Worm (Caenorhabditis elegans) whole organism, L4 larva: ENCODE data around the gene srw-95.

Experiments
- T26A8.4 ChIP-seq: fragments of 200-800 bp; sonication (Bioruptor generic); IDR thresholded peaks from 2 replicates; pipeline ENCODE4 v1.3.6; 2022; ENCODE audit warnings: missing genetic modification characterization, missing compliant biosample characterization
- daf-19 ChIP-seq: fragments of 200-800 bp; sonication (Bioruptor generic); conservative IDR thresholded peaks from 2 replicates; pipeline ENCODE4 v1.3.6; 2022; ENCODE audit warnings: missing genetic modification characterization, missing compliant biosample characterization
- duxl-1 ChIP-seq: sonication (generic microtip); optimal IDR thresholded peaks from 2 replicates; lab custom pipeline; 2016; ENCODE audit warnings: mild to moderate bottlenecking, missing genetic modification characterization, moderate library complexity, missing compliant biosample characterization; ENCODE audit not compliant: poor library complexity
- egl-27 ChIP-seq: sonication (generic microtip); optimal IDR thresholded peaks from 3 replicates; lab custom pipeline; 2017; ENCODE audit warnings: missing biosample characterization, missing genetic modification reagents, missing genetic modification characterization
- fos-1 ChIP-seq: fragments of 150-350 bp; optimal IDR thresholded peaks from 2 replicates; lab custom pipeline; 2014; ENCODE audit warnings: missing biosample characterization, missing genetic modification characterization
- lin-13 ChIP-seq: fragments of 150-350 bp; optimal IDR thresholded peaks from 2 replicates; lab custom pipeline; 2014; ENCODE audit warnings: missing biosample characterization, missing genetic modification reagents, missing genetic modification characterization
- lin-39 ChIP-seq: fragments of 150-350 bp; optimal IDR thresholded peaks from 2 replicates; lab custom pipeline; 2014; ENCODE audit warnings: missing biosample characterization, missing genetic modification reagents, missing genetic modification characterization
- mdl-1 ChIP-seq, 2 experiments: fragments of 150-350 bp in 1 of 2; sonication (generic microtip) in 1 of 2; optimal IDR thresholded peaks; 2 replicates each; lab custom pipeline; 2014 to 2017; ENCODE audit warnings: missing biosample characterization in 2 of 2, missing genetic modification characterization in 2 of 2
- nhr-102 ChIP-seq: sonication (generic microtip); optimal IDR thresholded peaks from 2 replicates; lab custom pipeline; 2016; ENCODE audit warnings: mild to moderate bottlenecking, missing genetic modification characterization, moderate library complexity, missing compliant biosample characterization
- nhr-11 ChIP-seq: fragments of 150-350 bp; optimal IDR thresholded peaks from 2 replicates; lab custom pipeline; 2014; ENCODE audit warnings: missing biosample characterization, missing genetic modification characterization
- sdz-12 ChIP-seq: fragments of 200-800 bp; sonication (Bioruptor generic); optimal IDR thresholded peaks from 2 replicates; lab custom pipeline; 2018; ENCODE audit warnings: mild to moderate bottlenecking, missing genetic modification characterization, missing compliant biosample characterization
- skn-1 ChIP-seq: fragments of 150-350 bp; optimal IDR thresholded peaks from 2 replicates; lab custom pipeline; 2014; ENCODE audit warnings: missing biosample characterization, missing genetic modification characterization

The srw-95 gene

ce11 chrIV:4858573-4858972 is 46.7 kb downstream of the srw-95 start, which contains the start of gene Y17G9A.3:
Gene Y17G9A.3 (minus strand): TSS chrIV:4858673.
- TF ChIP-seq duxl-1 (tag; lab: Kevin White, UChicago) (no peak), lin-13 (GFP tag; lab: Kevin White, UChicago) (no peak), daf-19 (GFP tag; lab: Robert Waterston, UW) (no peak), nhr-11 (tag; lab: Kevin White, UChicago) (no peak), fos-1 (tag; lab: Kevin White, UChicago) (no peak), nhr-102 (tag; lab: Kevin White, UChicago) (no peak), sdz-12 (GFP tag; lab: Kevin White, UChicago) (no peak), lin-39 (tag; lab: Kevin White, UChicago) (no peak), egl-27 (tag; lab: Kevin White, UChicago) (no peak), mdl-1 (tag; optimal IDR thresholded peaks at IDR 0.05; lab: Kevin White, UChicago) (no peak), skn-1 (tag; lab: Kevin White, UChicago) (no peak), T26A8.4 (GFP tag; lab: Robert Waterston, UW) (no peak)

ce11 chrIV:4861449-4861848 is 49.6 kb downstream of the srw-95 start, which contains the start of the genes Y17G9A.4 and str-173:
Gene Y17G9A.4 (minus strand): TSS chrIV:4861549.
Gene str-173 (plus strand): TSS chrIV:4861773.
- TF ChIP-seq egl-27 (tag; lab: Kevin White, UChicago): no peak
- TF ChIP-seq, all 104 proteins: peak for 0
